Worm (Caenorhabditis elegans): ENCODE measurements around the gene F59B1.6.

ce11 chrV:3633041-3633440 is 1.6 kb upstream of the F59B1.6 start, which contains the start of gene F59B1.2:
- TF ChIP-seq unc-130 (GFP tag; optimal IDR thresholded peaks at IDR 0.05) (no peak), R02D3.7 (tag; optimal IDR thresholded peaks at IDR 0.05) (no peak), lin-39 (tag; optimal IDR thresholded peaks at IDR 0.05) (no peak), lir-3 (tag; optimal IDR thresholded peaks at IDR 0.05) (no peak), F44E2.7 (GFP tag; IDR thresholded peaks at IDR 0.05) (no peak), aha-1 (tag) (no peak), dpl-1 (GFP tag; optimal IDR thresholded peaks at IDR 0.05) (no peak), ama-1 (optimal IDR thresholded peaks at IDR 0.05) (no peak), pha-4 (GFP tag; IDR thresholded peaks at IDR 0.05) (no peak), pha-4 (tag; optimal IDR thresholded peaks at IDR 0.05) (no peak), fkh-10 (GFP tag; optimal IDR thresholded peaks at IDR 0.05) (no peak), lin-15B (tag; optimal IDR thresholded peaks at IDR 0.05) (no peak), nhr-48 (tag; optimal IDR thresholded peaks at IDR 0.05) (no peak)

Data from whole organism, L4 larva.